Worm (Caenorhabditis elegans) whole organism, L2 larva: ENCODE results near the gene K10F12.7.
A peak's percentile ranks its signal among the peaks of the same experiment; 100 is the strongest.

Source experiments
- C34F6.9 ChIP-seq: fragments of 150-350 bp; optimal IDR thresholded peaks from 2 replicates; lab custom pipeline; 2014; ENCODE audit warnings: missing biosample characterization, missing genetic modification characterization
- R02D3.7 ChIP-seq: fragments of 150-350 bp; optimal IDR thresholded peaks from 2 replicates; lab custom pipeline; 2014; ENCODE audit warnings: missing biosample characterization, missing genetic modification characterization
- Y55F3AM.14 ChIP-seq: fragments of 200-800 bp; sonication (Bioruptor generic); optimal IDR thresholded peaks from 2 replicates; lab custom pipeline; 2018; ENCODE audit warnings: mild to moderate bottlenecking, missing genetic modification characterization, missing compliant biosample characterization
- ZK546.5 ChIP-seq: sonication (generic microtip); optimal IDR thresholded peaks from 2 replicates; lab custom pipeline; 2017; ENCODE audit warnings: missing biosample characterization, missing genetic modification characterization
- alr-1 ChIP-seq: fragments of 150-350 bp; optimal IDR thresholded peaks from 2 replicates; lab custom pipeline; 2014; ENCODE audit warnings: missing biosample characterization, missing genetic modification characterization
- aly-2 ChIP-seq: fragments of 150-350 bp; optimal IDR thresholded peaks from 2 replicates; lab custom pipeline; 2014; ENCODE audit warnings: missing biosample characterization, missing genetic modification characterization
- ama-1 ChIP-seq: fragments of 150-350 bp; optimal IDR thresholded peaks from 2 replicates; lab custom pipeline; 2018; ENCODE audit warnings: inconsistent platforms
- blmp-1 ChIP-seq: sonication (generic microtip); optimal IDR thresholded peaks from 2 replicates; lab custom pipeline; 2017; ENCODE audit warnings: missing genetic modification characterization, mild to moderate bottlenecking, missing compliant biosample characterization, antibody characterized with exemption, moderate library complexity; ENCODE audit not compliant: insufficient read depth
- ceh-16 ChIP-seq: fragments of 150-350 bp; optimal IDR thresholded peaks from 2 replicates; lab custom pipeline; 2014; ENCODE audit warnings: missing biosample characterization, missing genetic modification characterization
- ceh-82 ChIP-seq: fragments of 150-350 bp; optimal IDR thresholded peaks from 2 replicates; lab custom pipeline; 2014; ENCODE audit warnings: missing biosample characterization, missing genetic modification characterization
- crh-2 ChIP-seq: sonication (generic microtip); optimal IDR thresholded peaks from 2 replicates; lab custom pipeline; 2017; ENCODE audit warnings: missing biosample characterization, missing genetic modification characterization
- dmd-4 ChIP-seq: sonication (generic microtip); optimal IDR thresholded peaks from 2 replicates; lab custom pipeline; 2017; ENCODE audit warnings: missing biosample characterization, missing genetic modification characterization
- egl-27 ChIP-seq: sonication (generic microtip); optimal IDR thresholded peaks from 3 replicates; lab custom pipeline; 2017; ENCODE audit warnings: missing biosample characterization, missing genetic modification reagents, missing genetic modification characterization
- fos-1 ChIP-seq: fragments of 150-350 bp; optimal IDR thresholded peaks from 2 replicates; lab custom pipeline; 2014; ENCODE audit warnings: missing biosample characterization, missing genetic modification characterization
- gmeb-1 ChIP-seq: fragments of 150-350 bp; optimal IDR thresholded peaks from 2 replicates; lab custom pipeline; 2014; ENCODE audit warnings: missing biosample characterization, missing genetic modification characterization
- lin-11 ChIP-seq: fragments of 150-350 bp; sonication (generic microtip); optimal IDR thresholded peaks from 2 replicates; lab custom pipeline; 2014; ENCODE audit warnings: missing biosample characterization, missing genetic modification characterization, inconsistent platforms, mixed read lengths
- lin-13 ChIP-seq: fragments of 150-350 bp; optimal IDR thresholded peaks from 2 replicates; lab custom pipeline; 2014; ENCODE audit warnings: missing biosample characterization, missing genetic modification reagents, missing genetic modification characterization
- lin-39 ChIP-seq: fragments of 150-350 bp; optimal IDR thresholded peaks from 2 replicates; lab custom pipeline; 2014; ENCODE audit warnings: missing biosample characterization, missing genetic modification reagents, missing genetic modification characterization
- lsy-2 ChIP-seq, 2 experiments: fragments of 150-350 bp in 1 of 2; sonication (generic microtip) in 1 of 2; optimal IDR thresholded peaks; 2 replicates each; lab custom pipeline; 2014 to 2017; ENCODE audit warnings: missing biosample characterization in 2 of 2, missing genetic modification characterization in 2 of 2
- mab-5 ChIP-seq: fragments of 150-350 bp; optimal IDR thresholded peaks from 2 replicates; lab custom pipeline; 2014; ENCODE audit warnings: missing biosample characterization, missing genetic modification characterization
- mbf-1 ChIP-seq: sonication (generic microtip); optimal IDR thresholded peaks from 2 replicates; lab custom pipeline; 2017; ENCODE audit warnings: missing biosample characterization, missing genetic modification characterization
- mdl-1 ChIP-seq, 2 experiments: fragments of 150-350 bp in 1 of 2; sonication (generic microtip) in 1 of 2; optimal IDR thresholded peaks; 2 replicates each; lab custom pipeline; 2017; ENCODE audit warnings: missing biosample characterization in 2 of 2, missing genetic modification characterization in 2 of 2
- nhr-10 ChIP-seq: sonication (generic microtip); optimal IDR thresholded peaks from 2 replicates; lab custom pipeline; 2017; ENCODE audit warnings: missing biosample characterization, missing genetic modification characterization
- nhr-11 ChIP-seq: fragments of 150-350 bp; optimal IDR thresholded peaks from 2 replicates; lab custom pipeline; 2014; ENCODE audit warnings: missing biosample characterization, missing genetic modification characterization
- nhr-12 ChIP-seq: fragments of 150-350 bp; optimal IDR thresholded peaks from 2 replicates; lab custom pipeline; 2014; ENCODE audit warnings: missing biosample characterization, missing genetic modification characterization
- nhr-129 ChIP-seq: fragments of 150-350 bp; optimal IDR thresholded peaks from 2 replicates; lab custom pipeline; 2014; ENCODE audit warnings: missing biosample characterization, missing genetic modification characterization
- nhr-237 ChIP-seq: fragments of 150-350 bp; optimal IDR thresholded peaks from 2 replicates; lab custom pipeline; 2014; ENCODE audit warnings: missing biosample characterization, missing genetic modification characterization
- nhr-25 ChIP-seq: fragments of 150-350 bp; sonication (generic microtip); optimal IDR thresholded peaks from 3 replicates; lab custom pipeline; 2014; ENCODE audit warnings: missing biosample characterization, missing genetic modification characterization
- nhr-6 ChIP-seq: fragments of 150-350 bp; optimal IDR thresholded peaks from 2 replicates; lab custom pipeline; 2014; ENCODE audit warnings: missing biosample characterization, missing genetic modification characterization
- nhr-77 ChIP-seq: fragments of 150-350 bp; optimal IDR thresholded peaks from 2 replicates; lab custom pipeline; 2014; ENCODE audit warnings: missing biosample characterization, missing genetic modification characterization
- peb-1 ChIP-seq: fragments of 150-350 bp; optimal IDR thresholded peaks from 2 replicates; lab custom pipeline; 2014; ENCODE audit warnings: missing biosample characterization, missing genetic modification characterization
- sem-4 ChIP-seq: fragments of 150-350 bp; optimal IDR thresholded peaks from 2 replicates; lab custom pipeline; 2014; ENCODE audit warnings: missing biosample characterization, missing genetic modification reagents, missing genetic modification characterization
- skn-1 ChIP-seq: sonication (generic microtip); optimal IDR thresholded peaks from 2 replicates; lab custom pipeline; 2017; ENCODE audit warnings: missing biosample characterization, missing genetic modification characterization
- sma-3 ChIP-seq: sonication (generic microtip); optimal IDR thresholded peaks from 2 replicates; lab custom pipeline; 2016; ENCODE audit warnings: missing genetic modification reagents, missing genetic modification characterization, missing compliant biosample characterization
- sma-9 ChIP-seq, 2 experiments: fragments of 150-350 bp in 1 of 2; sonication (generic microtip) in 1 of 2; optimal IDR thresholded peaks; 2 replicates each; lab custom pipeline; 2014 to 2016; ENCODE audit warnings: missing genetic modification characterization in 2 of 2, mild to moderate bottlenecking in 1 of 2, missing biosample characterization in 1 of 2, missing compliant biosample characterization in 1 of 2, missing genetic modification reagents in 1 of 2, moderate library complexity in 1 of 2
- snpc-4 ChIP-seq: fragments of 150-350 bp; optimal IDR thresholded peaks from 2 replicates; lab custom pipeline; 2014; ENCODE audit warnings: missing biosample characterization, missing genetic modification characterization
- unc-39 ChIP-seq: fragments of 150-350 bp; optimal IDR thresholded peaks from 2 replicates; lab custom pipeline; 2014; ENCODE audit warnings: missing biosample characterization, missing genetic modification characterization
- unc-55 ChIP-seq: fragments of 150-350 bp; sonication (generic microtip); optimal IDR thresholded peaks from 3 replicates; lab custom pipeline; 2014; ENCODE audit warnings: missing biosample characterization, missing genetic modification reagents, missing genetic modification characterization
- unc-62 ChIP-seq: fragments of 150-350 bp; optimal IDR thresholded peaks from 2 replicates; lab custom pipeline; 2014; ENCODE audit warnings: missing biosample characterization, missing genetic modification reagents, missing genetic modification characterization
- zag-1 ChIP-seq: fragments of 150-350 bp; optimal IDR thresholded peaks from 2 replicates; lab custom pipeline; 2014; ENCODE audit warnings: missing biosample characterization, missing genetic modification characterization
- ztf-1 ChIP-seq: fragments of 200-800 bp; sonication (Bioruptor generic); conservative IDR thresholded peaks from 2 replicates; pipeline ENCODE4 v1.3.6; 2022; ENCODE audit warnings: missing genetic modification characterization, missing compliant biosample characterization
- ztf-11 ChIP-seq: sonication (generic microtip); optimal IDR thresholded peaks from 2 replicates; lab custom pipeline; 2017; ENCODE audit warnings: missing biosample characterization, missing genetic modification characterization
- ztf-4 ChIP-seq: fragments of 150-350 bp; optimal IDR thresholded peaks from 2 replicates; lab custom pipeline; 2014; ENCODE audit warnings: missing biosample characterization, missing genetic modification characterization

Gene K10F12.7

ce11 chrIII:358106-358505 is 24.3 kb downstream of the K10F12.7 start:
- TF ChIP-seq nhr-25 (tag; lab: Kevin White, UChicago) (no peak), nhr-12 (no peak), ceh-82 (tag; lab: Kevin White, UChicago) (no peak), ztf-11 (tag; lab: Kevin White, UChicago) (no peak), ama-1 (lab: Kevin White, UChicago) (no peak), C34F6.9 (tag; lab: Kevin White, UChicago) (no peak), alr-1 (tag; lab: Kevin White, UChicago) (no peak), blmp-1 (tag; lab: Kevin White, UChicago) (no peak), unc-62 (GFP tag; lab: Kevin White, UChicago) (no peak), peb-1 (tag; lab: Kevin White, UChicago) (no peak), egl-27 (no peak), sem-4 (no peak), aly-2 (tag; lab: Kevin White, UChicago) (no peak)
- TF ChIP-seq, all 48 proteins: peak for 0

DNA sequence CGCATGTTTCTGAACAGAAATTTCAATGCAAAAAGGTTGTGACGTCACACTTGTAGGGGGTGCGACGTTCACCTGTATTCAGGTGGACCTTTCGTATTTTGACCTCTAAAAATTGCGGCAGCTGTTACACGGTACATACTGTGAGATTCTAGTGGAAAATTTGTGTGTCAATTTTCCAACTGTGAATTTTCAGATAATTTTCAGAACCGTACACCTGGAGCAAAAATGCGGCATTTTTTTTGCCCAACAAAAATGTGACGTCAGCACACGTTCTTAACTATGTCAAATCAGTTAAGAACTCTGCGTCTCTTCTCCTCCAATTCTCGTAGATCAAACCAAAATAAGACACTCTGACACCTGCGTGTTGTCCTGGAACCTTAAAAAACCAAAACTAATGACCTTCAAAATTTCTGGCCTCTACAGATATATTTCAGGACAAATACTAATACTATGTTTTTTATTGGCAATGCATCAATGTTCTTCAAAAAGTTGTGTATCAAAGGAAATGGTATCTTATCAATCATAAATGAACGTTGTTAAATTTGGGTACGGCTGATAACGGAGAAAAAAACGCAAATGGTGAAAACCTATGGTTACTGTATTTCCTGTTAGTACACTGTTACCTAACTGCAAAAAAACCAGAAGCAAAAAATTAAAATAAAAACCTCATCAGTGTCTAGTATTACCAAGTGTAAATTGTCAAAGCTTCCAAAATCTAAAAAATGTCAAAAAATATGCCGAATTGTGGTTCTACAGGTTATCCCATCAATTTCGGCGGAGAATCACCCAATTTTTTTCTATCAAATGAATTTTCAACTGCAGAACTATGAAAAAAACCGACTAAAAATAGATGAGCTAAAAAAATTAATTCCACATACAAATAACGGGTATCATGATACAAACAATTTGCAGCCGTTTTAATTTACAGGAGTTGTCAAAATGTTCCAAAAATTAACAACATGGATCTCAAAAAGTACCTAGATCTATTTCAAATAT is 25.2 kb downstream of the K10F12.7 start:
- no peak for TF ChIP-seq unc-62 (GFP tag; lab: Kevin White, UChicago)
- TF ChIP-seq mbf-1 (tag; lab: Kevin White, UChicago), result no peak
- TF ChIP-seq fos-1 (tag; lab: Kevin White, UChicago), result peak; percentile 20
- TF ChIP-seq egl-27, result no peak
- no peak for TF ChIP-seq ama-1 (lab: Kevin White, UChicago)
- TF ChIP-seq peb-1 (tag; lab: Kevin White, UChicago), result no peak
- no peak for TF ChIP-seq nhr-77 (tag; lab: Kevin White, UChicago)

DNA sequence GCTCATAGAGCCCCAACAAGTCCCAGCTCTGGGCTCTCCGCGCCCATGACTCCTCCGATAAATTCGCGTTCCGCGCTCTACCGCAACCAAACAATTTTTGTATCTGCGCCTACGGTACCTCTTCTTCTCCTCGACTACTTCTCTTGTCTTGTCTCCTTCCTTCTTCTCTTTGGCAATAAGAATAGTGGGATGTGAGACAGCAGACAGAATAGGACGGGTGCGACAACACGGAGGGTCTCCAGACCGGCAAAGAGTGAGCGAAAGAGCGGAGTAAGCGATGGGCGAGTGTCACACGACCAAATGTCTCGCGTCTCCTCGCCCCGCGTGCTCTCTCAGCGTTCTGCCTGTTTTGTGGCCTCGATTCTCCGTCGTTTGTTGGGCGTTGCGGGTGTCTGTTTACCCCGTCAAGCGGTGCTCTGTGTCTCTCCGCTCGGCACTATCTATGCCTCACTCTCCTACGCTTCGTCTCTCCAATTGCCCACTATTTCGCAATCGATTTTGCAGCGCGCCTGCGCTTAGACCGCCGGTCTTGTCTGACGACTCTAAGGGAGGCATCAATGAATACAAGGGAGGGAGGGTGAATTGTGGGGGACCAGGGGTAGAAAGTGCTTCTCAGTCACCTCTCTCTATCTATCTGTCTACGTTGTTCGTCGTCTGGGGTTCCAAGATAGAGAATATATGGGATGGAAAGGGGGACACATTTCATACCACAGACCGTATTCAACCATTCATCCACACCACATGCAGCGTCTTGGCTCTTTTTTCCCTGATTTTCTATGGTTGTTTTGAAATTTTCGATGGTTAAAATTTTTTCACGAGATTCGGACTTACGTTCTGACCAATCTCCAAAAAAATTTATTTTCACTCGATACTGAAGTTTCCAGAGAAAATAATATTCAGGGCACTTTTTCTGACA is 27.6 kb downstream of the K10F12.7 start, which contains the start of gene gei-4:
TSS of gene gei-4 (minus strand) at position 256 of the 916 bp plus-strand sequence.
- peak; percentile 75 for TF ChIP-seq egl-27
- TF ChIP-seq nhr-6 (tag; lab: Kevin White, UChicago), result peak; percentile 16
- peak; percentile 89 for TF ChIP-seq ztf-4
- peak; percentile 8 for TF ChIP-seq blmp-1 (tag; lab: Kevin White, UChicago)
- TF ChIP-seq ztf-11 (tag; lab: Kevin White, UChicago), result no peak
- peak; percentile 78 for TF ChIP-seq ama-1 (lab: Kevin White, UChicago)
- no peak for TF ChIP-seq mbf-1 (tag; lab: Kevin White, UChicago)
- no peak for TF ChIP-seq alr-1 (tag; lab: Kevin White, UChicago)
- TF ChIP-seq nhr-237 (tag; lab: Kevin White, UChicago), result peak; percentile 63
- peak; percentile 65 for TF ChIP-seq gmeb-1 (tag; lab: Kevin White, UChicago)
- TF ChIP-seq lsy-2 (tag; optimal IDR thresholded peaks at IDR 0.05; lab: Kevin White, UChicago), result peak; percentile 66 to 83
- peak; percentile 50 for TF ChIP-seq sma-9 (GFP tag; optimal IDR thresholded peaks at IDR 0.05; lab: Kevin White, UChicago)
- no peak for TF ChIP-seq sma-9 (tag; optimal IDR thresholded peaks at IDR 0.05; lab: Kevin White, UChicago)
- no peak for TF ChIP-seq skn-1 (tag; lab: Kevin White, UChicago)
- peak; percentile 68 for TF ChIP-seq unc-55 (GFP tag; lab: Kevin White, UChicago)
- no peak for TF ChIP-seq dmd-4
- peak; percentile 76 for TF ChIP-seq Y55F3AM.14
- peak; percentile 90 for TF ChIP-seq crh-2 (tag; lab: Kevin White, UChicago)
- peak; percentile 65 for TF ChIP-seq sem-4
- no peak for TF ChIP-seq nhr-11 (tag; lab: Kevin White, UChicago)
- no peak for TF ChIP-seq ztf-1 (GFP tag; lab: Robert Waterston, UW)
- peak; percentile 55 for TF ChIP-seq fos-1 (tag; lab: Kevin White, UChicago)
- TF ChIP-seq unc-39 (tag; lab: Kevin White, UChicago), result no peak
- peak; percentile 86 for TF ChIP-seq sma-3 (GFP tag; lab: Kevin White, UChicago)
- TF ChIP-seq lin-13 (GFP tag; lab: Kevin White, UChicago), result peak; percentile 65
- TF ChIP-seq zag-1, result peak; percentile 67
- TF ChIP-seq ZK546.5 (tag; lab: Kevin White, UChicago), result no peak
- TF ChIP-seq lin-39 (tag; lab: Kevin White, UChicago), result no peak
- no peak for TF ChIP-seq R02D3.7 (tag; lab: Kevin White, UChicago)
- peak; percentile 88 for TF ChIP-seq nhr-25 (tag; lab: Kevin White, UChicago)
- peak; percentile 37 for TF ChIP-seq ceh-16 (tag; lab: Kevin White, UChicago)
- no peak for TF ChIP-seq nhr-10 (tag; lab: Kevin White, UChicago)
- TF ChIP-seq C34F6.9 (tag; lab: Kevin White, UChicago), result peak; percentile 91
- peak; percentile 56 for TF ChIP-seq snpc-4 (tag; lab: Kevin White, UChicago)
- peak; percentile 87 for TF ChIP-seq nhr-129 (tag; lab: Kevin White, UChicago)
- peak; percentile 86 for TF ChIP-seq mab-5 (tag; lab: Kevin White, UChicago)
- TF ChIP-seq ceh-82 (tag; lab: Kevin White, UChicago), result peak; percentile 43
- TF ChIP-seq mdl-1 (tag; optimal IDR thresholded peaks at IDR 0.05; lab: Kevin White, UChicago), result peak; percentile 8 to 73
- TF ChIP-seq lin-11 (tag; lab: Kevin White, UChicago), result peak; percentile 78
